Fruit fly (Drosophila melanogaster): ENCODE measurements around the gene CG45690.
A peak's percentile ranks its signal among the peaks of the same experiment; 100 is the strongest.

The CG45690 gene

dm6 chr2L:10697992-10698391 lies 39.9 kb downstream of the CG45690 start, which contains the start of gene CG7300 (continued):
- TF ChIP-seq CG2129 (GFP tag; IDR thresholded peaks at IDR 0.05; ENCODE audit: partially characterized antibody) (no peak), CG16779 (GFP tag; IDR thresholded peaks at IDR 0.05) (no peak), ttk (GFP tag; IDR thresholded peaks at IDR 0.05) (no peak; the same call in 1 of the 2 replicates), Hand (GFP tag; optimal IDR thresholded peaks at IDR 0.05) (no peak), ATbp (GFP tag; optimal IDR thresholded peaks at IDR 0.05) (peak; percentile 29), Max (GFP tag; optimal IDR thresholded peaks at IDR 0.05) (peak; percentile 16), Hmx (GFP tag; optimal IDR thresholded peaks at IDR 0.05) (no peak), CG8944 (GFP tag; optimal IDR thresholded peaks at IDR 0.05) (peak; percentile 23), CG3726 (GFP tag; IDR thresholded peaks at IDR 0.05) (no peak), shn (GFP tag; optimal IDR thresholded peaks at IDR 0.05) (no peak), salm (tag; optimal IDR thresholded peaks at IDR 0.05) (no peak), Eip74EF (GFP tag; optimal IDR thresholded peaks at IDR 0.05) (peak in 1 of 2 experiments; percentile 40), CG9727 (GFP tag; optimal IDR thresholded peaks at IDR 0.05) (peak; percentile 17), CG1602 (GFP tag; optimal IDR thresholded peaks at IDR 0.05) (peak; percentile 22), br (optimal IDR thresholded peaks at IDR 0.05) (no peak), dmrt99B (tag; optimal IDR thresholded peaks at IDR 0.05) (peak; percentile 56), CG12744 (GFP tag; optimal IDR thresholded peaks at IDR 0.05) (no peak), CG12071 (GFP tag; optimal IDR thresholded peaks at IDR 0.05) (peak; percentile 37), CG12391 (tag; optimal IDR thresholded peaks at IDR 0.05) (peak; percentile 58), stwl (tag; optimal IDR thresholded peaks at IDR 0.05) (no peak), sd (tag; optimal IDR thresholded peaks at IDR 0.05) (no peak), Adf1 (GFP tag; IDR thresholded peaks at IDR 0.05) (0 out of 2 replicates have a peak, but pooled peaks have one; percentile 30), NC2α (GFP tag; optimal IDR thresholded peaks at IDR 0.05) (no peak), Awh (GFP tag; IDR thresholded peaks at IDR 0.05) (peak; percentile 59), lab (GFP tag; optimal IDR thresholded peaks at IDR 0.05) (peak; percentile 76), CG7786 (GFP tag; optimal IDR thresholded peaks at IDR 0.05) (peak; percentile 24), kay (GFP tag; optimal IDR thresholded peaks at IDR 0.05) (no peak), CG1603 (tag; optimal IDR thresholded peaks at IDR 0.05) (peak; percentile 48), CG17361 (GFP tag; IDR thresholded peaks at IDR 0.05) (peak; percentile 54; the same call in 2 of the 3 replicates), Trl (optimal IDR thresholded peaks at IDR 0.05) (no peak), Trl (GFP tag; optimal IDR thresholded peaks at IDR 0.05) (peak; percentile 32), ap (GFP tag; IDR thresholded peaks at IDR 0.05) (no peak), Bdp1 (GFP tag; optimal IDR thresholded peaks at IDR 0.05) (no peak), CG5180 (GFP tag; optimal IDR thresholded peaks at IDR 0.05) (no peak), pb (GFP tag; optimal IDR thresholded peaks at IDR 0.05) (peak; percentile 7), rib (GFP tag; IDR thresholded peaks at IDR 0.05) (no peak), row (GFP tag; IDR thresholded peaks at IDR 0.05) (peak; percentile 73), CG30403 (GFP tag; optimal IDR thresholded peaks at IDR 0.05) (peak; percentile 62), tgo (GFP tag; IDR thresholded peaks at IDR 0.05) (peak; percentile 65), unpg (GFP tag; optimal IDR thresholded peaks at IDR 0.05) (peak; percentile 65), zfh2 (GFP tag; optimal IDR thresholded peaks at IDR 0.05) (no peak), gce (GFP tag; IDR thresholded peaks at IDR 0.05) (no peak), CG13624 (GFP tag; optimal IDR thresholded peaks at IDR 0.05) (peak; percentile 68), Lpt (GFP tag; optimal IDR thresholded peaks at IDR 0.05) (no peak), slbo (GFP tag; IDR thresholded peaks at IDR 0.05) (peak; percentile 81), CG14667 (GFP tag; IDR thresholded peaks at IDR 0.05) (peak; percentile 41), Nf-YC (tag; optimal IDR thresholded peaks at IDR 0.05) (no peak), Mrtf (GFP tag; IDR thresholded peaks at IDR 0.05) (no peak), Dek (tag; optimal IDR thresholded peaks at IDR 0.05) (peak; percentile 47), crp (GFP tag; optimal IDR thresholded peaks at IDR 0.05) (no peak), fd96Cb (tag; optimal IDR thresholded peaks at IDR 0.05) (peak; percentile 52), CG9797 (GFP tag; optimal IDR thresholded peaks at IDR 0.05) (no peak)

All from whole organism, embryonic.